Fruit fly (Drosophila melanogaster) ovary, adult (tissue): ENCODE results near the gene CG31808.

ENCODE experiments used
- CG17801 ChIP-seq: fragments of 200-800 bp; optimal IDR thresholded peaks from 2 replicates; lab custom pipeline; 2019; ENCODE audit warnings: missing biosample characterization, mild to moderate bottlenecking, missing genetic modification characterization, moderate library complexity; ENCODE audit not compliant: partially characterized antibody

The CG31808 gene

dm6 chr2L:16703008-16703510 is 12.9 kb downstream of the CG31808 start:
- no peak for TF ChIP-seq CG17801 (GFP tag; lab: Kevin White, UChicago)

dm6 chr2L:16690619-16690908 is 25.4 kb downstream of the CG31808 start:
- no peak for TF ChIP-seq CG17801 (GFP tag; lab: Kevin White, UChicago)

dm6 chr2L:16689800-16690618 is 26.0 kb downstream of the CG31808 start:
- TF ChIP-seq CG17801 (GFP tag; lab: Kevin White, UChicago) = no peak

- TF ChIP-seq CG17801 (GFP tag; lab: Kevin White, UChicago) = no peak
Observed at dm6 chr2L:16687863-16688262, 28.1 kb downstream of the CG31808 start.

dm6 chr2L:16686412-16687043 is 29.5 kb downstream of the CG31808 start:
- no peak for TF ChIP-seq CG17801 (GFP tag; lab: Kevin White, UChicago)

dm6 chr2L:16685612-16685912 is 30.4 kb downstream of the CG31808 start:
- no peak for TF ChIP-seq CG17801 (GFP tag; lab: Kevin White, UChicago)

- peak; percentile 47 for TF ChIP-seq CG17801 (GFP tag; lab: Kevin White, UChicago)
Observed at dm6 chr2L:16684908-16685611, 30.9 kb downstream of the CG31808 start.

- peak; percentile 92 for TF ChIP-seq CG17801 (GFP tag; lab: Kevin White, UChicago)
Observed at dm6 chr2L:16683958-16684877, 31.8 kb downstream of the CG31808 start, which contains the start of gene CG31807. CG31807 (minus strand) TSS chr2L:16684008.

- TF ChIP-seq CG17801 (GFP tag; lab: Kevin White, UChicago) = no peak
Observed at dm6 chr2L:16682203-16682602, 33.8 kb downstream of the CG31808 start, which contains the start of gene CG33552. CG33552 (plus strand) TSS chr2L:16682503.

- TF ChIP-seq CG17801 (GFP tag; lab: Kevin White, UChicago) = peak; percentile 31
Observed at dm6 chr2L:16679817-16680683, 35.9 kb downstream of the CG31808 start, which contains the start of the genes grp and squ. grp (plus strand) TSS chr2L:16680054. squ (plus strand) TSS chr2L:16680054.

dm6 chr2L:16679073-16679472 is 36.9 kb downstream of the CG31808 start:
- TF ChIP-seq CG17801 (GFP tag; lab: Kevin White, UChicago) = no peak

- TF ChIP-seq CG17801 (GFP tag; lab: Kevin White, UChicago) = peak; percentile 41
Observed at dm6 chr2L:16676651-16677359, 39.2 kb downstream of the CG31808 start, which contains the start of the genes Trpgamma and her. Trpgamma (minus strand) TSS chr2L:16676701. her (plus strand) TSS chr2L:16677185.

dm6 chr2L:16672290-16672689 is 43.7 kb downstream of the CG31808 start:
- no peak for TF ChIP-seq CG17801 (GFP tag; lab: Kevin White, UChicago)
